Fruit fly (Drosophila melanogaster) whole organism, adult: ENCODE results near the gene RecQ5.

Experiments used
- CG11617 ChIP-seq: fragments of 200-800 bp; sonication (Bioruptor generic); optimal IDR thresholded peaks from 2 replicates; lab custom pipeline; 2017; ENCODE audit warnings: mild to moderate bottlenecking, missing biosample characterization, missing genetic modification reagents, missing genetic modification characterization
- CG12768 ChIP-seq: fragments of 200-800 bp; sonication (Bioruptor generic); optimal IDR thresholded peaks from 2 replicates; lab custom pipeline; 2017; ENCODE audit warnings: missing biosample characterization, missing genetic modification characterization, mild to moderate bottlenecking, moderate library complexity, missing genetic modification reagents
- CG14711 ChIP-seq: fragments of 200-800 bp; sonication (Bioruptor generic); optimal IDR thresholded peaks from 2 replicates; lab custom pipeline; 2018; ENCODE audit warnings: missing biosample characterization, mild to moderate bottlenecking, missing genetic modification characterization, moderate library complexity
- CG1620 ChIP-seq: fragments of 200-800 bp; sonication (Bioruptor generic); optimal IDR thresholded peaks from 2 replicates; lab custom pipeline; 2016; ENCODE audit warnings: missing biosample characterization, missing genetic modification characterization
- CG33017 ChIP-seq: fragments of 200-800 bp; sonication (Bioruptor generic); optimal IDR thresholded peaks from 2 replicates; lab custom pipeline; 2018; ENCODE audit warnings: missing biosample characterization, mild to moderate bottlenecking, missing genetic modification characterization, moderate library complexity
- CG5204 ChIP-seq: fragments of 200-800 bp; sonication (Bioruptor generic); optimal IDR thresholded peaks from 2 replicates; lab custom pipeline; 2016; ENCODE audit warnings: missing biosample characterization, missing genetic modification characterization
- CG7045 ChIP-seq: fragments of 200-800 bp; sonication (Bioruptor generic); optimal IDR thresholded peaks from 2 replicates; lab custom pipeline; 2017; ENCODE audit warnings: missing biosample characterization, mild to moderate bottlenecking, missing genetic modification characterization
- CG7101 ChIP-seq: fragments of 200-800 bp; sonication (Bioruptor generic); optimal IDR thresholded peaks from 2 replicates; lab custom pipeline; 2018; ENCODE audit warnings: missing biosample characterization, mild to moderate bottlenecking, missing genetic modification characterization, moderate library complexity
- Clk ChIP-seq: fragments of 200-800 bp; sonication (Bioruptor generic); optimal IDR thresholded peaks from 2 replicates; lab custom pipeline; 2017; ENCODE audit warnings: missing biosample characterization, missing genetic modification characterization
- Crg-1 ChIP-seq: fragments of 200-800 bp; sonication (Bioruptor generic); optimal IDR thresholded peaks from 2 replicates; lab custom pipeline; 2016; ENCODE audit warnings: missing biosample characterization, missing genetic modification characterization
- Hr96 ChIP-seq: fragments of 200-800 bp; sonication (Bioruptor generic); optimal IDR thresholded peaks from 2 replicates; lab custom pipeline; 2016; ENCODE audit warnings: missing biosample characterization, missing genetic modification characterization
- Mnt ChIP-seq: fragments of 200-800 bp; sonication (Bioruptor generic); optimal IDR thresholded peaks from 2 replicates; lab custom pipeline; 2016; ENCODE audit warnings: missing biosample characterization, mild to moderate bottlenecking, missing genetic modification characterization
- bab1 ChIP-seq: fragments of 200-800 bp; sonication (Bioruptor generic); optimal IDR thresholded peaks from 3 replicates; lab custom pipeline; 2019; ENCODE audit warnings: missing biosample characterization, mild to moderate bottlenecking, missing genetic modification characterization, moderate library complexity
- cic ChIP-seq: fragments of 200-800 bp; sonication (Bioruptor generic); optimal IDR thresholded peaks from 2 replicates; lab custom pipeline; 2017; ENCODE audit warnings: missing biosample characterization, mild to moderate bottlenecking, missing genetic modification characterization, moderate library complexity
- cnc ChIP-seq, 2 experiments: fragments of >200 bp; optimal IDR thresholded peaks; 2 replicates each; lab custom pipeline; 2017
- kay ChIP-seq: fragments of 200-800 bp; sonication (Bioruptor generic); peaks from one replicate; lab custom pipeline; 2016; ENCODE audit warnings: missing biosample characterization, missing genetic modification characterization, borderline replicate concordance
- ovo ChIP-seq: fragments of 200-800 bp; sonication (Bioruptor generic); optimal IDR thresholded peaks from 2 replicates; lab custom pipeline; 2016; ENCODE audit warnings: missing biosample characterization, missing genetic modification characterization
- pad ChIP-seq: fragments of 200-800 bp; sonication (Bioruptor generic); optimal IDR thresholded peaks from 3 replicates; lab custom pipeline; 2017; ENCODE audit warnings: missing biosample characterization, missing genetic modification characterization, mild to moderate bottlenecking, moderate library complexity, missing genetic modification reagents
- tj ChIP-seq: fragments of 200-800 bp; sonication (Bioruptor generic); optimal IDR thresholded peaks from 3 replicates; lab custom pipeline; 2017; ENCODE audit warnings: missing biosample characterization, mild to moderate bottlenecking, missing genetic modification characterization, moderate library complexity
- toe ChIP-seq: fragments of 200-800 bp; sonication (Bioruptor generic); optimal IDR thresholded peaks from 2 replicates; lab custom pipeline; 2016; ENCODE audit warnings: missing biosample characterization, missing genetic modification characterization

The RecQ5 gene

DNA sequence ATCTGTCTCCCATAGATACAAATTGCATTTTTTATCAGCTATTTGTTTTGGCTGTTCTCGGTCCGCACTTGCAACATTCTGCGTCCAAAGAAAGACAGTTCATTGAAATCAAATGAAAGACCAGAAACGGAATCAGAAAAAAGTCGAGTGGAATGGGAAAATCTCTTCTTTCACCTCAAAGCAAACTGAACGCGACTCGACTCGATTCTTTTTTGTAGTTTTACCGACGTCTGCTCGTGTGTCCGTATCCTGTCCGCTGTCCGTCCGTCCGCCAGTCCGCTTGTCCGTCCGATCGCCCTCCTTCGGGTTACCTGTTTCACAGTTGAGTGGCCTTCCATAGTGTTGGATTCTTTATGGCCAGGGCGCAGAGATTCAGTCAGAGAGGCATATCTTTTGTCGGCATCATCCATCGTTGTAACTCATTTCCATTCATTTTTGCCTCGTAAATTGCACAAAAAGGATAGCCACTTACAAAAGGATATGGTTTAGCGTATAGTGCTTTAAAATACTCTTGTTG is 10.2 kb upstream of the RecQ5 start:
- no peak for TF ChIP-seq CG12768 (GFP tag; lab: Kevin White, UChicago)
- no peak for TF ChIP-seq bab1 (GFP tag; lab: Kevin White, UChicago)
- TF ChIP-seq kay (GFP tag; lab: Kevin White, UChicago), result no peak
- no peak for TF ChIP-seq CG5204
- TF ChIP-seq CG7045 (GFP tag; lab: Kevin White, UChicago), result no peak
- no peak for TF ChIP-seq Mnt (GFP tag; lab: Kevin White, UChicago)
- TF ChIP-seq CG7101 (tag; lab: Kevin White, UChicago), result no peak
- no peak for TF ChIP-seq Hr96
- TF ChIP-seq CG14711 (tag; lab: Kevin White, UChicago), result no peak
- no peak for TF ChIP-seq CG1620 (GFP tag; lab: Kevin White, UChicago)
- TF ChIP-seq Clk (GFP tag; lab: Kevin White, UChicago), result no peak
- TF ChIP-seq ovo (GFP tag; lab: Kevin White, UChicago), result no peak
- TF ChIP-seq cnc (optimal IDR thresholded peaks at IDR 0.05; lab: Kevin White, UChicago), result no peak
- no peak for TF ChIP-seq tj
- TF ChIP-seq CG33017 (tag; lab: Kevin White, UChicago), result no peak
- TF ChIP-seq pad (GFP tag; lab: Kevin White, UChicago), result no peak
- TF ChIP-seq Crg-1 (GFP tag; lab: Kevin White, UChicago), result no peak
- no peak for TF ChIP-seq CG11617 (GFP tag; lab: Kevin White, UChicago)

DNA sequence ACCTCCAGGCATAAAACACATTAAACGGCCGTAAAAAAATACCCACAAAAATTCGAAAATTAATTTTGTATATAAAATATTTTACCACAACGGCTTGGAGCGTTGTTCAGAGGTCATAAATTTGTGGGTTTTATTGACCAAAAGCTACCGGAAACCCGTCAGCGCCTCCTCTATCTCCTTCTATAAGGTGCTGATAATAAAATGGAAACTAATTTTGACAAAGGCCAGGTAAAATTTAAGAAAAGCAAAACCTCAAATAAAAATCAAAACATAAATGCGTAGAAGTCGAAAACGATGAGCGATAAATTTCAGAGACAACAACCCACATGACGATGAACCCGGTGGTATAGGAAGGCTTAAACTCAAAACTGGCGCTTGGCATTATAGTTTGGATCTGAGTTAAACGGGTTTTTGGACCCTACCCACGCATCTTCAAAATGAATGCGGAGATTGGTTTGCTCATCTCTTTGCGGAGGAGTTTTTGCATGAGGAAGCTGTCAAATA is 9.0 kb upstream of the RecQ5 start:
- TF ChIP-seq cnc (optimal IDR thresholded peaks at IDR 0.05; lab: Kevin White, UChicago), result no peak
- no peak for TF ChIP-seq toe (GFP tag; lab: Kevin White, UChicago)
- TF ChIP-seq CG5204, result no peak
- no peak for TF ChIP-seq CG14711 (tag; lab: Kevin White, UChicago)
- no peak for TF ChIP-seq CG1620 (GFP tag; lab: Kevin White, UChicago)
- TF ChIP-seq CG33017 (tag; lab: Kevin White, UChicago), result no peak
- no peak for TF ChIP-seq kay (GFP tag; lab: Kevin White, UChicago)
- no peak for TF ChIP-seq Mnt (GFP tag; lab: Kevin White, UChicago)
- no peak for TF ChIP-seq CG7101 (tag; lab: Kevin White, UChicago)
- no peak for TF ChIP-seq Crg-1 (GFP tag; lab: Kevin White, UChicago)
- TF ChIP-seq tj, result no peak
- no peak for TF ChIP-seq Hr96
- TF ChIP-seq cic (GFP tag; lab: Kevin White, UChicago), result no peak
- TF ChIP-seq CG11617 (GFP tag; lab: Kevin White, UChicago), result no peak
- no peak for TF ChIP-seq CG7045 (GFP tag; lab: Kevin White, UChicago)
- TF ChIP-seq CG12768 (GFP tag; lab: Kevin White, UChicago), result no peak

dm6 chr3L:14639778-14640177 is 7.9 kb upstream of the RecQ5 start:
- TF ChIP-seq cic (GFP tag; lab: Kevin White, UChicago), result no peak
- no peak for TF ChIP-seq Mnt (GFP tag; lab: Kevin White, UChicago)
- TF ChIP-seq Hr96, result no peak
- TF ChIP-seq CG7045 (GFP tag; lab: Kevin White, UChicago), result no peak

DNA sequence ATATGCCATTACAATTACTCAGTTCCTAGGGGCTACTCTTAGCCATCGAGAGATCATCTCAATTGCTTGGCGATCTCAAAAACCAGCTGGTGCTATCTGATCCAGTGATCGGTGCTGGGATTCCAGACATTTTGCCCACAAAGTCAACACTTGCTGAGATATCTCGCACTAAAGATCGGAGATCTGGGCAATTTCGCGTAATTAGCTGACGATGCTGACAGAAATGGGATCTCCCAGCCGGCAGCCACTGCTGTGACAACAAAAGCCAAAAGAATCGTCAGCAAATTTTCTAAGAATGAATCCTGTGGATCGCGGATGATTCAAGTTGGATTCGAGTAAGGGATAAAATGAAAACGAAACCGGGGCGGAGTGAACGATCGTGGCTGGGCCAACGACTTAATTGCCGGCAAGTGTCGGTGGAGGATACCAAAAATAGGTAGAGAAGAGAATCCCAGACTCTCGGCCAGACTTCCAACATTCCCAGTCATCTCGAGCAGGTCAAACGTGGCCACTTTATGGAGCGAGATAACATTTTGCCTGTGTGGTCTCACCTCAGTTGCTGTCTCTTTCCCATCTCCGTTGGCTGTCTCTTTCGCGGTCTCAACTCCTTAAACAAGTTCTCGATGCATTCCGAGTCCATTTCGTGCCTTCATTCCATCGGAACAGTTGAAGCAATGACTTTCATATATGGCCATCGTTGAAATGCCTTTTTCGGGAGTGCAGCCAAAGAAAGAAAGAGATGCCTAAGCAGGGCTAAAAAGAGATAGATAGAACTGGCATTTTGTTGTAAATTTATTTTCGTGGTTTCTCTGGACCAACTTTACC is 6.0 kb upstream of the RecQ5 start:
- TF ChIP-seq CG5204 (no peak), tj (peak; percentile 86)

dm6 chr3L:14636740-14637189 is 4.9 kb upstream of the RecQ5 start:
- TF ChIP-seq CG5204, result no peak
- TF ChIP-seq Mnt (GFP tag; lab: Kevin White, UChicago), result no peak
- no peak for TF ChIP-seq pad (GFP tag; lab: Kevin White, UChicago)
- TF ChIP-seq CG1620 (GFP tag; lab: Kevin White, UChicago), result no peak
- TF ChIP-seq kay (GFP tag; lab: Kevin White, UChicago), result no peak
- TF ChIP-seq tj, result peak; percentile 17

- TF ChIP-seq kay (GFP tag; lab: Kevin White, UChicago), result peak; percentile 23
- no peak for TF ChIP-seq cic (GFP tag; lab: Kevin White, UChicago)
Measured at dm6 chr3L:14635564-14635937, 3.7 kb upstream of the RecQ5 start.
